Worm (Caenorhabditis elegans) whole organism, dauer: ENCODE results near the gene H13N06.7.

Experiments
- unc-62 ChIP-seq: sonication (generic microtip); optimal IDR thresholded peaks from 2 replicates; lab custom pipeline; 2017; ENCODE audit warnings: missing biosample characterization, missing genetic modification reagents, missing genetic modification characterization

H13N06.7 gene

ce11 chrX:15554910-15555309 is 52.0 kb downstream of the H13N06.7 start:
- TF ChIP-seq unc-62 (GFP tag; lab: Kevin White, UChicago), result no peak
